Worm (Caenorhabditis elegans) whole organism, L1 larva: ENCODE measurements around the gene C05E4.12.

Experiments
- F16B12.6 ChIP-seq: fragments of 150-350 bp; optimal IDR thresholded peaks from 2 replicates; lab custom pipeline; 2014; ENCODE audit warnings: missing biosample characterization, missing genetic modification characterization
- aly-2 ChIP-seq: fragments of 150-350 bp; optimal IDR thresholded peaks from 2 replicates; lab custom pipeline; 2014; ENCODE audit warnings: missing biosample characterization, missing genetic modification characterization
- blmp-1 ChIP-seq: fragments of 150-350 bp; optimal IDR thresholded peaks from 2 replicates; lab custom pipeline; 2014; ENCODE audit warnings: missing biosample characterization, missing genetic modification characterization
- ceh-82 ChIP-seq, 3 experiments: fragments of 150-350 bp in 1 of 3; sonication (generic microtip) in 2 of 3; optimal IDR thresholded peaks; 2 replicates each; lab custom pipeline; 2014 to 2017; ENCODE audit warnings: missing biosample characterization in 3 of 3, missing genetic modification characterization in 3 of 3
- ceh-88 ChIP-seq: fragments of 200-800 bp; sonication (Bioruptor generic); IDR thresholded peaks from 2 replicates; pipeline ENCODE4 v1.3.6; 2022; ENCODE audit warnings: missing genetic modification characterization, missing compliant biosample characterization
- ceh-90 ChIP-seq: sonication (generic microtip); optimal IDR thresholded peaks from 2 replicates; lab custom pipeline; 2016; ENCODE audit warnings: missing genetic modification characterization, missing compliant biosample characterization
- ces-1 ChIP-seq: fragments of 150-350 bp; optimal IDR thresholded peaks from 2 replicates; lab custom pipeline; 2014; ENCODE audit warnings: missing biosample characterization, missing genetic modification reagents, missing genetic modification characterization
- dpl-1 ChIP-seq, 3 experiments: fragments of 150-350 bp in 2 of 3; sonication (generic microtip) in 1 of 3; optimal IDR thresholded peaks; 2 replicates each; lab custom pipeline; 2014 to 2017; ENCODE audit warnings: missing biosample characterization in 3 of 3, missing genetic modification characterization in 3 of 3, missing genetic modification reagents in 3 of 3
- efl-1 ChIP-seq, 4 experiments: fragments of 150-350 bp; optimal IDR thresholded peaks in 3 of 4; peaks in 1 of 4; 1 replicate in 1 of 4; 2 replicates in 3 of 4; lab custom pipeline; 2014; ENCODE audit warnings: missing biosample characterization in 2 of 4, missing genetic modification characterization in 2 of 4, missing genetic modification reagents in 2 of 4
- egl-13 ChIP-seq: sonication (generic microtip); optimal IDR thresholded peaks from 2 replicates; lab custom pipeline; 2016; ENCODE audit warnings: missing genotype, missing genetic modification reagents, missing genetic modification characterization, missing compliant biosample characterization
- elt-2 ChIP-seq: sonication (generic microtip); optimal IDR thresholded peaks from 2 replicates; lab custom pipeline; 2016; ENCODE audit warnings: missing genetic modification characterization, mild to moderate bottlenecking, inconsistent platforms, missing compliant biosample characterization, missing genetic modification reagents
- elt-3 ChIP-seq, 6 experiments: fragments of 150-350 bp in 1 of 6; sonication (generic microtip); optimal IDR thresholded peaks; 2 replicates each; lab custom pipeline; 2017 to 2018; ENCODE audit warnings: missing biosample characterization in 6 of 6, missing genetic modification characterization in 6 of 6, inconsistent platforms in 1 of 6
- hlh-17 ChIP-seq: fragments of 200-800 bp; sonication (Bioruptor generic); optimal IDR thresholded peaks from 2 replicates; lab custom pipeline; 2018; ENCODE audit warnings: missing genetic modification characterization, mild to moderate bottlenecking, missing compliant biosample characterization, moderate library complexity, borderline replicate concordance
- isw-1 ChIP-seq: fragments of 200-800 bp; sonication (Bioruptor generic); IDR thresholded peaks from 2 replicates; pipeline ENCODE4 v1.3.6; 2022; ENCODE audit warnings: missing genetic modification characterization, missing compliant biosample characterization
- lin-13 ChIP-seq: fragments of 150-350 bp; optimal IDR thresholded peaks from 2 replicates; lab custom pipeline; 2014; ENCODE audit warnings: missing biosample characterization, missing genetic modification reagents, missing genetic modification characterization
- lin-14 ChIP-seq: fragments of 200-800 bp; sonication (Bioruptor generic); optimal IDR thresholded peaks from 2 replicates; lab custom pipeline; 2018; ENCODE audit warnings: mild to moderate bottlenecking, missing genetic modification characterization, moderate library complexity, missing compliant biosample characterization
- lin-15B ChIP-seq: fragments of 150-350 bp; sonication (generic microtip); optimal IDR thresholded peaks from 3 replicates; lab custom pipeline; 2014; ENCODE audit warnings: missing biosample characterization, missing genetic modification characterization
- lin-35 ChIP-seq, 2 experiments: fragments of 150-350 bp; optimal IDR thresholded peaks; 2 replicates each; lab custom pipeline; 2014; ENCODE audit warnings: missing biosample characterization in 2 of 2, missing genetic modification characterization in 2 of 2, missing genetic modification reagents in 2 of 2
- mef-2 ChIP-seq: fragments of 150-350 bp; optimal IDR thresholded peaks from 2 replicates; lab custom pipeline; 2014; ENCODE audit warnings: missing biosample characterization, missing genetic modification characterization
- mep-1 ChIP-seq: fragments of 150-350 bp; optimal IDR thresholded peaks from 2 replicates; lab custom pipeline; 2014; ENCODE audit warnings: missing biosample characterization, missing genetic modification characterization
- nhr-11 ChIP-seq: fragments of 150-350 bp; optimal IDR thresholded peaks from 2 replicates; lab custom pipeline; 2014; ENCODE audit warnings: missing biosample characterization, missing genetic modification characterization
- nhr-19 ChIP-seq: fragments of 200-800 bp; sonication (Bioruptor generic); conservative IDR thresholded peaks from 2 replicates; pipeline ENCODE4 v1.3.6; 2022; ENCODE audit warnings: missing genetic modification characterization, missing compliant biosample characterization
- nhr-20 ChIP-seq: sonication (generic microtip); optimal IDR thresholded peaks from 2 replicates; lab custom pipeline; 2016; ENCODE audit warnings: mild to moderate bottlenecking, missing genetic modification characterization, missing compliant biosample characterization
- nhr-84 ChIP-seq: sonication (generic microtip); optimal IDR thresholded peaks from 2 replicates; lab custom pipeline; 2017; ENCODE audit warnings: missing biosample characterization, missing genetic modification characterization
- nhr-85 ChIP-seq: sonication (generic microtip); peaks from one replicate; lab custom pipeline; 2016; ENCODE audit warnings: missing genetic modification characterization, inconsistent platforms, missing compliant biosample characterization
- pag-3 ChIP-seq: sonication (generic microtip); optimal IDR thresholded peaks from 2 replicates; lab custom pipeline; 2017; ENCODE audit warnings: missing genetic modification characterization, mild to moderate bottlenecking, missing compliant biosample characterization, antibody characterized with exemption, borderline replicate concordance; ENCODE audit not compliant: insufficient read depth
- pqm-1 ChIP-seq: sonication (generic microtip); optimal IDR thresholded peaks from 3 replicates; lab custom pipeline; 2017; ENCODE audit warnings: missing biosample characterization, missing genetic modification characterization
- rnt-1 ChIP-seq: sonication (generic microtip); optimal IDR thresholded peaks from 2 replicates; lab custom pipeline; 2016; ENCODE audit warnings: mild to moderate bottlenecking, missing genetic modification characterization, moderate library complexity, missing compliant biosample characterization
- skn-1 ChIP-seq: fragments of 150-350 bp; optimal IDR thresholded peaks from 2 replicates; lab custom pipeline; 2014; ENCODE audit warnings: missing biosample characterization, missing genetic modification characterization
- snu-23 ChIP-seq: sonication (generic microtip); optimal IDR thresholded peaks from 2 replicates; lab custom pipeline; 2016; ENCODE audit warnings: missing genetic modification characterization, missing compliant biosample characterization
- sptf-1 ChIP-seq: fragments of 150-350 bp; optimal IDR thresholded peaks from 2 replicates; lab custom pipeline; 2014; ENCODE audit warnings: missing biosample characterization, missing genetic modification characterization
- swsn-7 ChIP-seq: sonication (generic microtip); optimal IDR thresholded peaks from 2 replicates; lab custom pipeline; 2016; ENCODE audit warnings: missing genetic modification characterization, missing compliant biosample characterization
- tbx-2 ChIP-seq: sonication (generic microtip); optimal IDR thresholded peaks from 2 replicates; lab custom pipeline; 2016; ENCODE audit warnings: missing genetic modification characterization, missing compliant biosample characterization
- unc-62 ChIP-seq: fragments of 150-350 bp; optimal IDR thresholded peaks from 2 replicates; lab custom pipeline; 2014; ENCODE audit warnings: missing biosample characterization, missing genetic modification reagents, missing genetic modification characterization
- unc-86 ChIP-seq: sonication (generic microtip); optimal IDR thresholded peaks from 2 replicates; lab custom pipeline; 2016; ENCODE audit warnings: missing genetic modification characterization, missing compliant biosample characterization
- unc-98 ChIP-seq: fragments of 200-800 bp; sonication (Bioruptor generic); IDR thresholded peaks from 2 replicates; pipeline ENCODE4 v1.3.6; 2022; ENCODE audit warnings: missing genetic modification characterization, missing compliant biosample characterization
- zag-1 ChIP-seq: fragments of 150-350 bp; optimal IDR thresholded peaks from 2 replicates; lab custom pipeline; 2014; ENCODE audit warnings: missing biosample characterization, missing genetic modification characterization
- zip-4 ChIP-seq: fragments of 200-800 bp; sonication (Bioruptor generic); optimal IDR thresholded peaks from 2 replicates; lab custom pipeline; 2018; ENCODE audit warnings: mild to moderate bottlenecking, missing genetic modification characterization, moderate library complexity, missing compliant biosample characterization

C05E4.12 gene

ce11 chrV:804485-804884 lies 42.7 kb upstream of the C05E4.12 start, which contains the start of gene nhr-270:
TSS of gene nhr-270 (minus strand) at chrV:804741.
- TF ChIP-seq zip-4 (GFP tag; lab: Kevin White, UChicago) (no peak), nhr-11 (no peak), nhr-85 (tag; lab: Kevin White, UChicago) (peak; percentile 41), blmp-1 (tag; lab: Kevin White, UChicago) (no peak), sptf-1 (tag; lab: Kevin White, UChicago) (no peak), lin-14 (GFP tag; lab: Kevin White, UChicago) (peak; percentile 32), elt-2 (tag; lab: Kevin White, UChicago) (no peak), zag-1 (tag; lab: Kevin White, UChicago) (no peak), ceh-82 (tag; optimal IDR thresholded peaks at IDR 0.05; lab: Kevin White, UChicago) (no peak)

- no peak for TF ChIP-seq efl-1 (optimal IDR thresholded peaks at IDR 0.05; lab: Kevin White, UChicago)
- no peak for TF ChIP-seq efl-1 (GFP tag; optimal IDR thresholded peaks at IDR 0.05 in 1 of 2; lab: Kevin White, UChicago)
- TF ChIP-seq swsn-7 (tag; lab: Kevin White, UChicago): no peak
Measured at ce11 chrV:803472-803871, 41.7 kb upstream of the C05E4.12 start.

DNA sequence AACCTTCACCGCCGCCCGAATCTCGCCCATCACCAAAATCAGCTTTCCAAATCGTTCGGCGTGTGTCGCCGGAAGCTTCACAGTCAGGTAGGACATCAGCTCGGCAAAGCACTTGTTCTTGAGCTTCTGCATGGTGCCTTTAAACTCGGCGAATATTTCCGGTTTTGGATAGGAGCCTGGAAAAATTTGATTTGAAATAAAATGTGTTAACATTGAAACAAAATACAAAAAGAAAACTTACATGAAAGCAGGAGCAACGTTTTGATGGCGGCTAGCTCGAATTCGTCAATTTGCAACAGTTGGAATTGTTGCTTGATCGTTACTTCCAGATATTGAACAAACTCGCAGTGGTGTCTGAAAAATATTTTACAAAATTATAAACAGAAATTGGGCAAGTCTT lies 40.9 kb upstream of the C05E4.12 start:
- TF ChIP-seq lin-13 (GFP tag; lab: Kevin White, UChicago) (no peak), unc-98 (no peak), unc-62 (GFP tag; lab: Kevin White, UChicago) (no peak), ceh-88 (GFP tag; lab: Robert Waterston, UW) (no peak), tbx-2 (tag; lab: Kevin White, UChicago) (no peak), F16B12.6 (tag; lab: Kevin White, UChicago) (no peak), pqm-1 (tag; lab: Kevin White, UChicago) (no peak), nhr-20 (tag; lab: Kevin White, UChicago) (no peak), aly-2 (no peak), nhr-84 (tag; lab: Kevin White, UChicago) (no peak), lin-35 (GFP tag; optimal IDR thresholded peaks at IDR 0.05; lab: Kevin White, UChicago) (no peak), skn-1 (tag; lab: Kevin White, UChicago) (no peak)

DNA sequence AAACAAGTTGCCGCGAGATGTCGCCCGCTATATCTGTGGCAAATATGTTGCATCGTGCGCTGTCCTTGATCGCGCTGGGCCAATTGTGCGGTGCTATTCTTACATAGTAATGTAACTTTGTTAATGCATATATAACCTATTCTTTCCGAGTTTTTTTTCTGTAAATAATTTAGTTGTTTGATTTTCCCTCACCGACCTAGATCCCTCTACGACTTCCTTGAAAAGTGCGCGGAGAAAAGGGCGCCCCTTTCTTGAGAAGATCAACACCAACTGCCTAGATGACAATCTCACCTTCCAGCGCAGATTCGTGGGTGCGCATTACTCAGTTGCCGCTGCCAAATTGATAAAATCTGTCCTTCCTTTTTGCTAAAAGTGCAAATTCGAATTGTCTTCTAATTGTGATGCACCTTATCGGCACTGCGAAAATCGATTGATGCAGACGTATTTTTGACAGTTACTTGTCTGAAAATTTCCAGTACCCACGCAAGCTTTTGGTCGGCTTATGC lies 39.8 kb upstream of the C05E4.12 start:
- TF ChIP-seq nhr-85 (tag; lab: Kevin White, UChicago) (peak; percentile 89), lin-14 (GFP tag; lab: Kevin White, UChicago) (peak; percentile 74), ceh-90 (tag; lab: Kevin White, UChicago) (no peak), hlh-17 (GFP tag; lab: Kevin White, UChicago) (no peak), mef-2 (no peak), ceh-88 (GFP tag; lab: Robert Waterston, UW) (no peak), elt-3 (tag; optimal IDR thresholded peaks at IDR 0.05; lab: Kevin White, UChicago) (no peak), efl-1 (optimal IDR thresholded peaks at IDR 0.05; lab: Kevin White, UChicago) (no peak), efl-1 (GFP tag; optimal IDR thresholded peaks at IDR 0.05 in 1 of 2; lab: Kevin White, UChicago) (peak in 1 of 2 experiments; percentile 68), rnt-1 (tag; lab: Kevin White, UChicago) (peak; percentile 36)
- TF ChIP-seq, all 84 proteins: peak for 4

DNA sequence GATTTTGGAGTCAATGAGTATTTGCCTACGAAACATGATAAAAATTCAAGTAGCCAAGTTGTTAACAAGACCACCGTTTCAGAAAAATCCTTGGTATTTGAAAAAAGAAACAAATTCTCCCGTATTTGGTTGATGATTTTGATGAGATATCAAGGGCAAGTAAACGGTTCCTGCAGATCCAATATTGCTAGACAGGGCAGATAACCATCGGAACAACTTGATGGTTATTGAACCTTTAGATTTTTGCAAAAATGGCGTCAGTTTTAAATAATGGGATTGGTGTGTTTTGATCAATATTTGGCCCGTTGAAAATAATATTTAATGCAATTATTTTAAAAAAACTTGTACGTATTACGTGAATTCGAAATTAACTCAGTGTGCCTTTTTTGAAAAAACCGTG lies 38.5 kb upstream of the C05E4.12 start:
- TF ChIP-seq unc-86 (tag; lab: Kevin White, UChicago) (no peak), ceh-82 (tag; optimal IDR thresholded peaks at IDR 0.05; lab: Kevin White, UChicago) (no peak), zag-1 (tag; lab: Kevin White, UChicago) (no peak), F16B12.6 (tag; lab: Kevin White, UChicago) (no peak), nhr-85 (tag; lab: Kevin White, UChicago) (peak; percentile 51), lin-35 (GFP tag; optimal IDR thresholded peaks at IDR 0.05; lab: Kevin White, UChicago) (no peak), snu-23 (GFP tag; lab: Kevin White, UChicago) (no peak), lin-14 (GFP tag; lab: Kevin White, UChicago) (peak; percentile 53)

DNA sequence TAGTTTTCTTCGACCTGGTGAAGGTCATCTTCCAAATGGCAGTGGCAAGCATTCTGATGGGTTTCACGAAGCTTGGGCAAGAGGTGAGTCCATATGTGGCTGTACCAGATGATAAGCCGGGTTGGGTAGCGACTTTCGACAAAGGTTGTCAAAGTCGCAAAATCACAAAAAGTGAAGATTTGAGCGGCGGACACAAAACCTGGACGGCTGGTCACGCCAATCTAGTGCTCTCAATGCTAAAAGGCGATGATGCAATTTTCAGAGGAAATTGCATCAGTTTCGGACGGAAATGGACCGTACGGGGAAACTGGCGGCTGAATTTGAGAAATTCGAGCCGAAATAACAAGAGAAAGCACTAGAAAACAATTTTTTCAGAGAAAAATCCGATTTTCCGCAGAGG lies 35.5 kb upstream of the C05E4.12 start:
- TF ChIP-seq pag-3 (tag; lab: Kevin White, UChicago) (no peak), elt-2 (tag; lab: Kevin White, UChicago) (no peak), dpl-1 (GFP tag; optimal IDR thresholded peaks at IDR 0.05; lab: Kevin White, UChicago) (no peak), egl-13 (tag; lab: Kevin White, UChicago) (no peak), sptf-1 (tag; lab: Kevin White, UChicago) (no peak), lin-15B (no peak), isw-1 (GFP tag; lab: Robert Waterston, UW) (no peak), ces-1 (GFP tag; lab: Kevin White, UChicago) (no peak), nhr-19 (no peak), mep-1 (tag; lab: Kevin White, UChicago) (no peak)
- TF ChIP-seq, all 84 proteins: peak for 0
